Fruit fly (Drosophila melanogaster) whole organism, embryonic: ENCODE measurements around the gene Adat1.

ENCODE experiments used
- ATbp ChIP-seq: fragments of 200-800 bp; sonication (Bioruptor generic); optimal IDR thresholded peaks from 2 replicates; lab custom pipeline; 2017; ENCODE audit warnings: missing biosample characterization, mild to moderate bottlenecking, missing genetic modification characterization, missing genetic modification reagents
- B-H1 ChIP-seq: fragments of 200-800 bp; sonication (Bioruptor generic); IDR thresholded peaks from 3 replicates; pipeline ENCODE4 v1.3.6; 2022; ENCODE audit warnings: missing biosample characterization, missing genetic modification characterization
- CG11085 ChIP-seq: fragments of 200-800 bp; sonication (Bioruptor generic); IDR thresholded peaks from 2 replicates; pipeline ENCODE4 v1.3.6; 2022; ENCODE audit warnings: missing biosample characterization, missing genetic modification characterization
- CG15601 ChIP-seq: fragments of 200-800 bp; sonication (Bioruptor generic); optimal IDR thresholded peaks from 3 replicates; lab custom pipeline; 2019; ENCODE audit warnings: missing biosample characterization, mild to moderate bottlenecking, missing genetic modification characterization, moderate library complexity
- CG16779 ChIP-seq: fragments of 200-800 bp; sonication (Bioruptor generic); IDR thresholded peaks from 2 replicates; pipeline ENCODE4 v1.3.6; 2022; ENCODE audit warnings: missing biosample characterization, missing genetic modification characterization
- CG1792 ChIP-seq: fragments of 200-800 bp; sonication (Bioruptor generic); optimal IDR thresholded peaks from 2 replicates; lab custom pipeline; 2016; ENCODE audit warnings: missing biosample characterization, missing genetic modification characterization
- CG2116 ChIP-seq: fragments of 200-800 bp; sonication (Bioruptor generic); optimal IDR thresholded peaks from 3 replicates; lab custom pipeline; 2018; ENCODE audit warnings: missing biosample characterization, mild to moderate bottlenecking, missing genetic modification characterization
- CG32532 ChIP-seq: fragments of 200-800 bp; sonication (Bioruptor generic); IDR thresholded peaks from 2 replicates; pipeline ENCODE4 v1.3.6; 2022; ENCODE audit warnings: missing biosample characterization, missing genetic modification characterization
- CG33557 ChIP-seq: fragments of 200-800 bp; sonication (Bioruptor generic); optimal IDR thresholded peaks from 2 replicates; lab custom pipeline; 2019; ENCODE audit warnings: missing biosample characterization, mild to moderate bottlenecking, missing genetic modification characterization, moderate library complexity
- CG34376 ChIP-seq: fragments of 200-800 bp; sonication (Bioruptor generic); optimal IDR thresholded peaks from 2 replicates; lab custom pipeline; 2018; ENCODE audit warnings: missing biosample characterization, mild to moderate bottlenecking, missing genetic modification characterization
- CG4820 ChIP-seq: fragments of 200-800 bp; sonication (Bioruptor generic); optimal IDR thresholded peaks from 3 replicates; lab custom pipeline; 2016; ENCODE audit warnings: missing biosample characterization, missing genetic modification characterization
- CoRest ChIP-seq: fragments of 200-800 bp; sonication (Bioruptor generic); optimal IDR thresholded peaks from 3 replicates; lab custom pipeline; 2018; ENCODE audit warnings: missing biosample characterization, mild to moderate bottlenecking, missing genetic modification characterization, moderate library complexity
- D19A ChIP-seq: fragments of 200-800 bp; optimal IDR thresholded peaks from 3 replicates; lab custom pipeline; 2019; ENCODE audit warnings: missing biosample characterization, mild to moderate bottlenecking, missing genetic modification characterization, moderate library complexity
- Deaf1 ChIP-seq: fragments of 200-800 bp; optimal IDR thresholded peaks from 3 replicates; lab custom pipeline; 2019; ENCODE audit warnings: missing biosample characterization, mild to moderate bottlenecking, missing genetic modification characterization, moderate library complexity
- Elba2 ChIP-seq: fragments of 200-800 bp; sonication (Bioruptor generic); optimal IDR thresholded peaks from 3 replicates; lab custom pipeline; 2016; ENCODE audit warnings: missing biosample characterization, missing genetic modification characterization
- Ets65A ChIP-seq: fragments of 200-800 bp; sonication (Bioruptor generic); peaks from one replicate; lab custom pipeline; 2016; ENCODE audit warnings: missing biosample characterization, missing genetic modification characterization
- H15 ChIP-seq: fragments of 200-800 bp; sonication (Bioruptor generic); IDR thresholded peaks from 3 replicates; pipeline ENCODE4 v1.3.6; 2022; ENCODE audit warnings: missing biosample characterization, missing genetic modification characterization
- Hey ChIP-seq: fragments of 200-800 bp; sonication (Bioruptor generic); optimal IDR thresholded peaks from 3 replicates; lab custom pipeline; 2018; ENCODE audit warnings: missing biosample characterization, mild to moderate bottlenecking, missing genetic modification characterization
- Med ChIP-seq: fragments of 200-800 bp; sonication (Bioruptor generic); peaks from one replicate; lab custom pipeline; 2016; ENCODE audit warnings: missing biosample characterization, missing genetic modification characterization, mild to moderate bottlenecking, inconsistent platforms, moderate library complexity
- Nf-YB ChIP-seq: fragments of 200-800 bp; sonication (Bioruptor generic); optimal IDR thresholded peaks from 3 replicates; lab custom pipeline; 2019; ENCODE audit warnings: missing biosample characterization, mild to moderate bottlenecking, missing genetic modification characterization, moderate library complexity
- Spps ChIP-seq: fragments of 200-800 bp; sonication (Bioruptor generic); optimal IDR thresholded peaks from 2 replicates; lab custom pipeline; 2018; ENCODE audit warnings: missing biosample characterization, mild to moderate bottlenecking, missing genetic modification characterization
- bowl ChIP-seq: fragments of 200-800 bp; sonication (Bioruptor generic); IDR thresholded peaks from 2 replicates; pipeline ENCODE4 v1.3.6; 2022; ENCODE audit warnings: missing biosample characterization, missing genetic modification characterization
- corto ChIP-seq: fragments of 200-800 bp; sonication (Bioruptor generic); optimal IDR thresholded peaks from 2 replicates; lab custom pipeline; 2016; ENCODE audit warnings: missing biosample characterization, mild to moderate bottlenecking, missing genetic modification characterization, moderate library complexity
- crol ChIP-seq: fragments of 200-800 bp; sonication (Bioruptor generic); IDR thresholded peaks from 2 replicates; pipeline ENCODE4 v1.3.6; 2022; ENCODE audit warnings: missing biosample characterization, missing genetic modification characterization
- cwo ChIP-seq: fragments of 200-800 bp; sonication (Bioruptor generic); optimal IDR thresholded peaks from 3 replicates; lab custom pipeline; 2017; ENCODE audit warnings: missing biosample characterization, missing genetic modification characterization, mild to moderate bottlenecking, moderate library complexity, missing genetic modification reagents
- dimm ChIP-seq: fragments of 200-800 bp; sonication (Bioruptor generic); IDR thresholded peaks from 2 replicates; pipeline ENCODE4 v1.3.6; 2022; ENCODE audit warnings: missing biosample characterization, missing genetic modification characterization
- exex ChIP-seq: fragments of 200-800 bp; sonication (Bioruptor generic); optimal IDR thresholded peaks from 4 replicates; lab custom pipeline; 2018; ENCODE audit warnings: missing biosample characterization, mild to moderate bottlenecking, missing genetic modification characterization, moderate library complexity
- fd102C ChIP-seq: fragments of 200-800 bp; sonication (Bioruptor generic); optimal IDR thresholded peaks from 2 replicates; lab custom pipeline; 2018; ENCODE audit warnings: missing biosample characterization, mild to moderate bottlenecking, missing genetic modification characterization, moderate library complexity
- grn ChIP-seq: fragments of 200-800 bp; sonication (Bioruptor generic); optimal IDR thresholded peaks from 3 replicates; lab custom pipeline; 2017; ENCODE audit warnings: missing biosample characterization, missing genetic modification characterization
- kay ChIP-seq: fragments of 200-800 bp; sonication (Bioruptor generic); optimal IDR thresholded peaks from 2 replicates; lab custom pipeline; 2016; ENCODE audit warnings: missing biosample characterization, missing genetic modification characterization
- ken ChIP-seq: fragments of 200-800 bp; sonication (Bioruptor generic); IDR thresholded peaks from 3 replicates; pipeline ENCODE4 v1.3.6; 2022; ENCODE audit warnings: missing biosample characterization, missing genetic modification characterization
- lbe ChIP-seq: fragments of 200-800 bp; sonication (Bioruptor generic); optimal IDR thresholded peaks from 2 replicates; lab custom pipeline; 2016; ENCODE audit warnings: missing biosample characterization, mild to moderate bottlenecking, missing genetic modification characterization
- nom ChIP-seq: fragments of 200-800 bp; sonication (Bioruptor generic); optimal IDR thresholded peaks from 2 replicates; lab custom pipeline; 2017; ENCODE audit warnings: missing biosample characterization, missing genetic modification characterization, mild to moderate bottlenecking, moderate library complexity, missing genetic modification reagents
- otp ChIP-seq: fragments of 200-800 bp; sonication (Bioruptor generic); IDR thresholded peaks from 3 replicates; pipeline ENCODE4, ENCODE4 v1.3.6; 2022; ENCODE audit warnings: missing biosample characterization, missing genetic modification characterization
- pan ChIP-seq, 4 experiments: fragments of >200 bp in 3 of 4; fragments of 200-800 bp in 1 of 4; sonication (Bioruptor generic) in 1 of 4; optimal IDR thresholded peaks in 3 of 4; IDR thresholded peaks in 1 of 4; 2 replicates each; pipeline versions ENCODE4 v1.3.6 to Lab custom; 2017 to 2022; ENCODE audit warnings: missing biosample characterization in 2 of 4, missing genetic modification characterization in 2 of 4, mixed read lengths in 1 of 4
- phol ChIP-seq: fragments of 200-800 bp; sonication (Bioruptor generic); optimal IDR thresholded peaks from 3 replicates; lab custom pipeline; 2018; ENCODE audit warnings: missing biosample characterization, mild to moderate bottlenecking, missing genetic modification characterization, moderate library complexity
- pita ChIP-seq: fragments of 200-800 bp; sonication (Bioruptor generic); optimal IDR thresholded peaks from 2 replicates; lab custom pipeline; 2017; ENCODE audit warnings: missing biosample characterization, mild to moderate bottlenecking, missing genetic modification characterization
- sd ChIP-seq: fragments of 200-800 bp; sonication (Bioruptor generic); optimal IDR thresholded peaks from 3 replicates; lab custom pipeline; 2018; ENCODE audit warnings: missing biosample characterization, mild to moderate bottlenecking, missing genetic modification characterization, moderate library complexity
- sob ChIP-seq: fragments of 200-800 bp; sonication (Bioruptor generic); IDR thresholded peaks from 2 replicates; pipeline ENCODE4 v1.3.6; 2022; ENCODE audit warnings: missing biosample characterization, missing genetic modification characterization
- sug ChIP-seq: fragments of 200-800 bp; optimal IDR thresholded peaks from 2 replicates; lab custom pipeline; 2019; ENCODE audit warnings: missing biosample characterization, mild to moderate bottlenecking, missing genetic modification characterization, moderate library complexity
- tna ChIP-seq: fragments of 200-800 bp; sonication (Bioruptor generic); IDR thresholded peaks from 2 replicates; pipeline ENCODE4 v1.3.6; 2022; ENCODE audit warnings: missing biosample characterization, missing genetic modification characterization; ENCODE audit not compliant: partially characterized antibody
- trh ChIP-seq: fragments of 200-800 bp; sonication (Bioruptor generic); optimal IDR thresholded peaks from 2 replicates; lab custom pipeline; 2016; ENCODE audit warnings: missing biosample characterization, missing genetic modification characterization

Gene Adat1

DNA sequence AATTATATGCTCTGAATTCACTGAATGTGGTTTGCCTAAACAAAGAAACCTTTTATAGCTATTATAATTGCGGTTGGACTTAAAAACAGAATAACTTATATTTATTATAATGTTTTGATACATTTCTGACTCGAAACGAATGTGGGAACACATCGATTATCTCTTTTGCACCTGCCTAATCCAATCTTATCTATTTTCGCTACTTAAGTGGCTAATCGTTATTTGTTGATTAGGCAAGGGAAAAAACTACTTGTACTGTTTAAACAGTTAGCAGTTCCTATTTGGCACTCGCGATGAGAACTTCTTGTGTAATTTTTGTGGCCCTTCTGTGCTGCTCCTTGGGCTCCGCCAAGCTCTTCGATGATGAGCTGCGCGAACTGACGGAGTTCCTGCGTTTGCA lies 37.9 kb upstream of the Adat1 start, which contains the start of gene CG7968:
CG7968 (plus strand) TSS at position 276 of the 400 bp plus-strand sequence.
- TF ChIP-seq CG4820 (GFP tag; lab: Kevin White, UChicago) (no peak), exex (tag; lab: Kevin White, UChicago) (peak; percentile 93)

DNA sequence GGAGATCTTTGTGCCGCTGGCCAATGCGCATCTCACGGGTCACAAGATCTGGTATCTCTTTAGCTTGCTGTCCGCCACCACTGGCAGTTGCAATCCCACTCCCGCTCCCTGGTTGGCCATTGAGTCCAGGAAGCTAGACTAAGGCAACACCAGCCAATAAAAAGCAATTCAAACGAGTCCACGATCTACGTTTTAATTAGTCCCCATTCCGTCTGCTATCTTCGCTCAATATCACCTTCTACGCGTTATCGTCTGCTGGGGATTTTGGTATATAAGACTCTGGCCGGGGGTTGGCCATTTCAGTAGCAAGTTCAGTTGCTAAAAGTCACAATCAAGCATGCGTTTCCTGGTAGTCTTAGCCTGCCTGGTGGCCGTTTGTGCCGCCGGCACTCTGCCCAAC lies 36.4 kb upstream of the Adat1 start, which contains the start of gene CG7953:
CG7953 (plus strand) TSS at position 301 of the 400 bp plus-strand sequence.
- no peak for TF ChIP-seq nom (GFP tag; lab: Kevin White, UChicago)
- TF ChIP-seq CG11085 (GFP tag; lab: Robert Waterston, UW) = no peak
- 0 out of 2 replicates have a peak, but pooled peaks have one; percentile 12 for TF ChIP-seq sob (GFP tag; lab: Robert Waterston, UW)
- TF ChIP-seq ken (GFP tag; lab: Robert Waterston, UW) = no peak
- TF ChIP-seq Ets65A (GFP tag; lab: Kevin White, UChicago) = peak; percentile 63
- peak; percentile 29 for TF ChIP-seq exex (tag; lab: Kevin White, UChicago)
- TF ChIP-seq CoRest (tag; lab: Kevin White, UChicago) = no peak

DNA sequence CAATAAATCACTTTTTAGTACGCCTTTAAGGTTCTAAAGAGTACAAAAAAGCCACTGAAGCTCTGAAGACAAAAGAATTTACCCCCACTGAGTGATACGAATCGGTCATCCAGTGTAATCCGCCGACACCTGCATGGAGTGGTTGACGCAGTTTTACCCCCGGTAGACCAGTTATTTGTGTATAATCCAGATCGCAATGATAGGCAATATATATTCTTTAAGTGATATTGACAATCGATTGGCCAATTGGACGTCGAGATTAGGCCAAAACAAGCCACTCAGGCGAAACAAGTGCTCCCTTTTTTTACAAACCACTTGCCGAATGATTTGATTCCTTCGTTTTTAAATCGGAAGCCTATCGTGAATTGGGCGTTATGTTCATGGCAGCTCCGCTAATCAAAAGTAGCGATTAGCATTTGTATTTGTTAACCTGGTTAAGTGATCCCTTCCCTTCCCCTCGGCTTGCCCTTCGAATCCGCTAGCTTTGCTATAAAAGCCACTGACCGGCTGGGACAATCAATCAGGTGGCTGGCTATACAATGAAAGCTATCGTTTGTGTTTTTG lies 35.0 kb upstream of the Adat1 start, which contains the start of gene CG7916:
CG7916 (plus strand) TSS at position 514 of the 564 bp plus-strand sequence.
- TF ChIP-seq Hey (tag; lab: Kevin White, UChicago) (peak; percentile 12), CG33557 (GFP tag; lab: Kevin White, UChicago) (no peak), B-H1 (GFP tag; lab: Robert Waterston, UW) (no peak), Elba2 (GFP tag; lab: Kevin White, UChicago) (no peak), crol (GFP tag; lab: Robert Waterston, UW) (peak; percentile 36; the same call in 1 of the 2 replicates), exex (tag; lab: Kevin White, UChicago) (peak; percentile 75), CG2116 (GFP tag; lab: Kevin White, UChicago) (no peak), Spps (tag; lab: Kevin White, UChicago) (no peak), grn (GFP tag; lab: Kevin White, UChicago) (peak; percentile 46), dimm (GFP tag; lab: Robert Waterston, UW) (no peak), CG34376 (GFP tag; lab: Kevin White, UChicago) (peak; percentile 41), Deaf1 (tag; lab: Kevin White, UChicago) (peak; percentile 48), bowl (GFP tag; lab: Robert Waterston, UW) (no peak), ATbp (GFP tag; lab: Kevin White, UChicago) (no peak), sug (tag; lab: Kevin White, UChicago) (peak; percentile 90)

DNA sequence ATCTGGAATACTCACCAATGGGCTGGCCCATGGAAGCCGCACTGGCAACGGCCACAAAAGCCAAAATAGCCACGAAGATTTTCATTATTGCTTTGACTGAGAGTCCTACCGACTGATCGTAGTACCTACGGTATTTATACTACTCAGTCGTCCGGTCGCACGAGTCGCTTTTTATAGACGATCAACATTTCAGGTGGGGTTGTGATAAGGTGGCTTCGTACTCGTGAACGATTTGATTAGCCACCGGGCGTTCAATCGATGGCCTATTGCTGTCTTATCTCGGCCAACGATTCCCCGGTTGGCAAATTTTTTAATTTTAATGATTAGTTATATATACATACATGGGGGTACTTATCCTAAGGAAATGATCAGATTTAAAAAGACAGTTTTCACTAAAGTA lies 33.9 kb upstream of the Adat1 start, which contains the start of gene CG8997:
CG8997 (minus strand) TSS at position 148 of the 400 bp plus-strand sequence.
- TF ChIP-seq otp = no peak
- peak; percentile 92 for TF ChIP-seq sug (tag; lab: Kevin White, UChicago)
- no peak for TF ChIP-seq trh (GFP tag; lab: Kevin White, UChicago)
- TF ChIP-seq lbe (GFP tag; lab: Kevin White, UChicago) = peak; percentile 5
- no peak for TF ChIP-seq sd
- TF ChIP-seq CG15601 (tag; lab: Kevin White, UChicago) = no peak
- TF ChIP-seq cwo (GFP tag; lab: Kevin White, UChicago) = peak; percentile 51
- no peak for TF ChIP-seq CG34376 (GFP tag; lab: Kevin White, UChicago)
- TF ChIP-seq CG16779 (GFP tag; lab: Robert Waterston, UW) = no peak
- no peak for TF ChIP-seq D19A (tag; lab: Kevin White, UChicago)
- no peak for TF ChIP-seq tna (GFP tag; lab: Robert Waterston, UW)
- no peak for TF ChIP-seq phol (tag; lab: Kevin White, UChicago)
- no peak for TF ChIP-seq kay (GFP tag; lab: Kevin White, UChicago)
- peak; percentile 58 for TF ChIP-seq Deaf1 (tag; lab: Kevin White, UChicago)
- TF ChIP-seq pan (optimal IDR thresholded peaks at IDR 0.05; lab: Kevin White, UChicago) = no peak
- peak in 1 of 2 experiments; percentile 24 for TF ChIP-seq pan (GFP tag; optimal IDR thresholded peaks at IDR 0.05 in 1 of 2, IDR thresholded peaks at IDR 0.05 in 1 of 2)
- TF ChIP-seq H15 = no peak
- TF ChIP-seq Med (GFP tag; lab: Kevin White, UChicago) = peak; percentile 37
- peak; percentile 25 for TF ChIP-seq grn (GFP tag; lab: Kevin White, UChicago)
- no peak for TF ChIP-seq pita (GFP tag; lab: Kevin White, UChicago)
- peak; percentile 2 for TF ChIP-seq corto
- no peak for TF ChIP-seq Nf-YB
- TF ChIP-seq CG1792 (GFP tag; lab: Kevin White, UChicago) = no peak
- peak; percentile 87 for TF ChIP-seq exex (tag; lab: Kevin White, UChicago)
- peak; percentile 30; the same call in 1 of the 2 replicates for TF ChIP-seq CG32532 (GFP tag; lab: Robert Waterston, UW)
- no peak for TF ChIP-seq fd102C (GFP tag; lab: Kevin White, UChicago)
